Fruit fly (Drosophila melanogaster): ENCODE data around the gene CG7992.

The CG7992 gene

dm6 chrX:19247200-19248052 lies at the start of gene CG7992 (continued):
- no peak for TF ChIP-seq CG17912 (GFP tag; optimal IDR thresholded peaks at IDR 0.05)
- no peak for TF ChIP-seq YL-1 (GFP tag; optimal IDR thresholded peaks at IDR 0.05)
- peak; percentile 9 for TF ChIP-seq twi (tag; optimal IDR thresholded peaks at IDR 0.05)
- TF ChIP-seq CG43689 (GFP tag; IDR thresholded peaks at IDR 0.05) = no peak
- TF ChIP-seq Trl (optimal IDR thresholded peaks at IDR 0.05) = no peak
- TF ChIP-seq Trl (GFP tag; optimal IDR thresholded peaks at IDR 0.05) = peak; percentile 52
- no peak for TF ChIP-seq rib (GFP tag; IDR thresholded peaks at IDR 0.05)
- no peak for TF ChIP-seq mld (GFP tag; IDR thresholded peaks at IDR 0.05; ENCODE audit: partially characterized antibody)
- no peak for TF ChIP-seq CG1024 (GFP tag; IDR thresholded peaks at IDR 0.05)
- peak; percentile 2 for TF ChIP-seq CG11723 (GFP tag; optimal IDR thresholded peaks at IDR 0.05)
- no peak for TF ChIP-seq lov (optimal IDR thresholded peaks at IDR 0.05)
- TF ChIP-seq lov (GFP tag; IDR thresholded peaks at IDR 0.05) = no peak
- no peak for TF ChIP-seq CG10462 (GFP tag; optimal IDR thresholded peaks at IDR 0.05)
- TF ChIP-seq ac (GFP tag; optimal IDR thresholded peaks at IDR 0.05) = no peak
- TF ChIP-seq BtbVII (GFP tag; optimal IDR thresholded peaks at IDR 0.05) = peak; percentile 72
- no peak for TF ChIP-seq bcd (GFP tag; optimal IDR thresholded peaks at IDR 0.05)
- TF ChIP-seq CG2875 (GFP tag; optimal IDR thresholded peaks at IDR 0.05) = no peak
- TF ChIP-seq CG30020 (tag; optimal IDR thresholded peaks at IDR 0.05) = no peak
- peak; percentile 26; the same call in 1 of the 2 replicates for TF ChIP-seq MBD-R2 (GFP tag; IDR thresholded peaks at IDR 0.05)
- no peak for TF ChIP-seq Lhr (GFP tag; optimal IDR thresholded peaks at IDR 0.05)
- TF ChIP-seq oc (tag; optimal IDR thresholded peaks at IDR 0.05) = no peak
- no peak for TF ChIP-seq gsb-n (tag; optimal IDR thresholded peaks at IDR 0.05)
- no peak for TF ChIP-seq kni (GFP tag; optimal IDR thresholded peaks at IDR 0.05)
- TF ChIP-seq toy (GFP tag; IDR thresholded peaks at IDR 0.05) = no peak
- TF ChIP-seq yki (optimal IDR thresholded peaks at IDR 0.05) = no peak
- TF ChIP-seq Bgb (GFP tag; IDR thresholded peaks at IDR 0.05; ENCODE audit: partially characterized antibody) = no peak
- TF ChIP-seq CG6654 (GFP tag; optimal IDR thresholded peaks at IDR 0.05) = peak; percentile 6
- peak; percentile 51 for TF ChIP-seq CG6765 (GFP tag; optimal IDR thresholded peaks at IDR 0.05)
- peak; percentile 73 for TF ChIP-seq dmrt99B (tag; optimal IDR thresholded peaks at IDR 0.05)
- peak; percentile 88 for TF ChIP-seq kay (GFP tag; optimal IDR thresholded peaks at IDR 0.05)
- no peak for TF ChIP-seq ems (GFP tag; optimal IDR thresholded peaks at IDR 0.05)
- peak; percentile 72 for TF ChIP-seq Oli (tag; optimal IDR thresholded peaks at IDR 0.05)
- TF ChIP-seq CG7556 (GFP tag; optimal IDR thresholded peaks at IDR 0.05) = peak; percentile 62
- TF ChIP-seq CG16863 (GFP tag; optimal IDR thresholded peaks at IDR 0.05) = peak; percentile 59
- no peak; the same call in 1 of the 2 replicates for TF ChIP-seq onecut (GFP tag; IDR thresholded peaks at IDR 0.05)
- TF ChIP-seq ro (GFP tag; IDR thresholded peaks at IDR 0.05) = no peak
- peak; percentile 10 for TF ChIP-seq CG9876 (GFP tag; optimal IDR thresholded peaks at IDR 0.05)
- TF ChIP-seq CG10654 (GFP tag; optimal IDR thresholded peaks at IDR 0.05) = peak; percentile 21
- no peak for TF ChIP-seq abd-A (tag; optimal IDR thresholded peaks at IDR 0.05)
- no peak for TF ChIP-seq CG15601 (tag; optimal IDR thresholded peaks at IDR 0.05)
- TF ChIP-seq CG6254 (GFP tag; optimal IDR thresholded peaks at IDR 0.05) = no peak
- no peak for TF ChIP-seq Scr (GFP tag; IDR thresholded peaks at IDR 0.05; ENCODE audit: partially characterized antibody)
- peak; percentile 46 for TF ChIP-seq CG13296 (GFP tag; optimal IDR thresholded peaks at IDR 0.05)
- no peak for TF ChIP-seq Deaf1 (tag; optimal IDR thresholded peaks at IDR 0.05)
- TF ChIP-seq CG31388 (GFP tag; optimal IDR thresholded peaks at IDR 0.05) = no peak
- peak; percentile 25 for TF ChIP-seq Nf-YB (GFP tag; optimal IDR thresholded peaks at IDR 0.05)
- TF ChIP-seq CG3726 (GFP tag; IDR thresholded peaks at IDR 0.05) = no peak
- peak; percentile 41 for TF ChIP-seq run (tag; optimal IDR thresholded peaks at IDR 0.05)
- peak; percentile 43 for TF ChIP-seq CG12299 (tag; optimal IDR thresholded peaks at IDR 0.05)
- TF ChIP-seq ind (GFP tag; optimal IDR thresholded peaks at IDR 0.05) = peak; percentile 54
